Fruit fly (Drosophila melanogaster) whole organism, adult: ENCODE measurements around the gene Ns4.

Source experiments
- CG12768 ChIP-seq: fragments of 200-800 bp; sonication (Bioruptor generic); optimal IDR thresholded peaks from 2 replicates; lab custom pipeline; 2017; ENCODE audit warnings: missing biosample characterization, missing genetic modification characterization, mild to moderate bottlenecking, moderate library complexity, missing genetic modification reagents
- CG33017 ChIP-seq: fragments of 200-800 bp; sonication (Bioruptor generic); optimal IDR thresholded peaks from 2 replicates; lab custom pipeline; 2018; ENCODE audit warnings: missing biosample characterization, mild to moderate bottlenecking, missing genetic modification characterization, moderate library complexity
- Crg-1 ChIP-seq: fragments of 200-800 bp; sonication (Bioruptor generic); optimal IDR thresholded peaks from 2 replicates; lab custom pipeline; 2016; ENCODE audit warnings: missing biosample characterization, missing genetic modification characterization
- Mnt ChIP-seq: fragments of 200-800 bp; sonication (Bioruptor generic); optimal IDR thresholded peaks from 2 replicates; lab custom pipeline; 2016; ENCODE audit warnings: missing biosample characterization, mild to moderate bottlenecking, missing genetic modification characterization
- bab1 ChIP-seq: fragments of 200-800 bp; sonication (Bioruptor generic); optimal IDR thresholded peaks from 3 replicates; lab custom pipeline; 2019; ENCODE audit warnings: missing biosample characterization, mild to moderate bottlenecking, missing genetic modification characterization, moderate library complexity
- cnc ChIP-seq, 2 experiments: fragments of >200 bp; optimal IDR thresholded peaks; 2 replicates each; lab custom pipeline; 2017
- kay ChIP-seq: fragments of 200-800 bp; sonication (Bioruptor generic); peaks from one replicate; lab custom pipeline; 2016; ENCODE audit warnings: missing biosample characterization, missing genetic modification characterization, borderline replicate concordance
- tj ChIP-seq: fragments of 200-800 bp; sonication (Bioruptor generic); optimal IDR thresholded peaks from 3 replicates; lab custom pipeline; 2017; ENCODE audit warnings: missing biosample characterization, mild to moderate bottlenecking, missing genetic modification characterization, moderate library complexity

DNA sequence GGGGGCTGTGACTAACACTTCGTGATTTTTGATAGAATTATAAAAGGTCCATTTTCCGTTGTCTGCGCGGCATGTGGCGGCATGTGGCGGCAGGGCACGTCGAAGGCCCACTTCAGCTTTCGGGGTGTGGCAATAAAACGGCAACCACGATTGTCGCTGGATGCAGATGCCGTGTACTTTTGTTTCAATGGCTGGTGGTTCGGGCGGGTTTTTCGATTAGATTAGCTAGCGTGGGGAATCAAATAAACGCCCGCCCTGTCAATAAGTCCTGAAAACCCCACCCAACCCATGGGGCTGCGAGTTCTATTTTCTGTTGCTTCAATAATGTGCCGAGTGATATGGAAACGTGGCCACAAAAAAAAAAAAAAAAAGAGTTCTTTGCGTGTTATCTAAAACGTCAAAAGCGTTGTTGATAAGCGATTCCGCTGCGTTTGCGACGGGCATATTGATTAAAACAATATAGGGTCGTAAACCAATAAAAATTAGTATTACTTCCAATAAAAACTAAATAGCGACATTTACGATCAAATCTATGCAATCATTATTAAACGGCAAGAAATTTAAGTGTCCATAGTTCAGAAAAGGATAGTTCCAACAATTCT, 21.3 kb downstream of the Ns4 start:
- TF ChIP-seq CG33017 (tag; lab: Kevin White, UChicago) (peak; percentile 24), CG12768 (GFP tag; lab: Kevin White, UChicago) (no peak), kay (GFP tag; lab: Kevin White, UChicago) (peak; percentile 56), tj (no peak), Crg-1 (GFP tag; lab: Kevin White, UChicago) (no peak), Mnt (GFP tag; lab: Kevin White, UChicago) (no peak), cnc (optimal IDR thresholded peaks at IDR 0.05; lab: Kevin White, UChicago) (no peak), bab1 (GFP tag; lab: Kevin White, UChicago) (no peak)
